Worm (Caenorhabditis elegans): ENCODE measurements around the gene VY10G11R.1.

Gene VY10G11R.1

ce11 chrIV:16501855-16502254 is 31.1 kb upstream of the VY10G11R.1 start (continued):
- peak; percentile 86 for TF ChIP-seq dmd-6 (GFP tag; IDR thresholded peaks at IDR 0.05)
- peak; percentile 22 for TF ChIP-seq mxl-3 (GFP tag; optimal IDR thresholded peaks at IDR 0.05)
- TF ChIP-seq hmg-1.1 (GFP tag; IDR thresholded peaks at IDR 0.05) = peak; percentile 56
- TF ChIP-seq pqm-1 (tag; optimal IDR thresholded peaks at IDR 0.05) = peak; percentile 81
- peak; percentile 61 for TF ChIP-seq mep-1 (tag; optimal IDR thresholded peaks at IDR 0.05)
- TF ChIP-seq aha-1 (tag) = peak; percentile 92
- TF ChIP-seq php-3 (GFP tag; IDR thresholded peaks at IDR 0.05) = peak; percentile 90

- peak; percentile 78 for TF ChIP-seq nhr-11 (tag; optimal IDR thresholded peaks at IDR 0.05)
- TF ChIP-seq nhr-76 (tag; optimal IDR thresholded peaks at IDR 0.05) = no peak
- TF ChIP-seq madf-9 (GFP tag; conservative IDR thresholded peaks at IDR 0.05) = no peak
- no peak for TF ChIP-seq tra-1 (GFP tag; IDR thresholded peaks at IDR 0.05)
- TF ChIP-seq T26A8.4 (GFP tag; IDR thresholded peaks at IDR 0.05) = no peak
- no peak for TF ChIP-seq F44E2.7 (GFP tag; IDR thresholded peaks at IDR 0.05)
- no peak for TF ChIP-seq egl-27 (tag; optimal IDR thresholded peaks at IDR 0.05)
- TF ChIP-seq zip-2 (tag; optimal IDR thresholded peaks at IDR 0.05) = no peak
- peak; percentile 50 for TF ChIP-seq hlh-30 (tag; optimal IDR thresholded peaks at IDR 0.05; ENCODE audit: insufficient read depth)
- peak; percentile 60 for TF ChIP-seq rbr-2 (tag; optimal IDR thresholded peaks at IDR 0.05)
- TF ChIP-seq Y105C5A.15 (GFP tag; IDR thresholded peaks at IDR 0.05) = no peak
- no peak for TF ChIP-seq F49E8.2 (tag; optimal IDR thresholded peaks at IDR 0.05; ENCODE audit: borderline replicate concordance)
- no peak for TF ChIP-seq jun-1 (tag; optimal IDR thresholded peaks at IDR 0.05)
- TF ChIP-seq nhr-28 (tag; optimal IDR thresholded peaks at IDR 0.05) = peak; percentile 61
- peak; percentile 98 for TF ChIP-seq aha-1 (tag)
- TF ChIP-seq zfp-2 (tag; optimal IDR thresholded peaks at IDR 0.05) = no peak
- peak in 1 of 2 experiments; percentile 84 for TF ChIP-seq daf-16 (GFP tag; optimal IDR thresholded peaks at IDR 0.05)
- TF ChIP-seq daf-16 (tag; optimal IDR thresholded peaks at IDR 0.05) = no peak
- TF ChIP-seq ceh-32 (tag; optimal IDR thresholded peaks at IDR 0.05; ENCODE audit: poor library complexity) = no peak
- TF ChIP-seq F37D6.2 (tag; optimal IDR thresholded peaks at IDR 0.05) = peak; percentile 21
- TF ChIP-seq lsy-2 (tag; optimal IDR thresholded peaks at IDR 0.05) = peak in 1 of 2 experiments; percentile 69
- peak; percentile 71 for TF ChIP-seq mep-1 (tag; optimal IDR thresholded peaks at IDR 0.05)
- TF ChIP-seq ceh-44 (GFP tag; IDR thresholded peaks at IDR 0.05) = no peak
- TF ChIP-seq lin-1 (GFP tag; IDR thresholded peaks at IDR 0.05) = no peak
- no peak for TF ChIP-seq unc-39 (tag; optimal IDR thresholded peaks at IDR 0.05)
- no peak for TF ChIP-seq cey-2 (tag; optimal IDR thresholded peaks at IDR 0.05; ENCODE audit: borderline replicate concordance, insufficient read depth)
- TF ChIP-seq lim-7 (GFP tag; IDR thresholded peaks at IDR 0.05) = no peak
- TF ChIP-seq saeg-2 (GFP tag; IDR thresholded peaks at IDR 0.05) = no peak
- no peak for TF ChIP-seq mxl-2 (GFP tag; conservative IDR thresholded peaks at IDR 0.05)
- no peak for TF ChIP-seq T20F7.1 (GFP tag; optimal IDR thresholded peaks at IDR 0.05)
- TF ChIP-seq nhr-25 (tag; optimal IDR thresholded peaks at IDR 0.05; ENCODE audit: borderline replicate concordance, insufficient read depth) = peak; percentile 30
- no peak for TF ChIP-seq daf-12 (tag; optimal IDR thresholded peaks at IDR 0.05)
- TF ChIP-seq lin-15B (tag; optimal IDR thresholded peaks at IDR 0.05) = no peak
- TF ChIP-seq hif-1 (tag; optimal IDR thresholded peaks at IDR 0.05) = peak in 1 of 2 experiments; percentile 68
- TF ChIP-seq php-3 (GFP tag; IDR thresholded peaks at IDR 0.05) = no peak
- no peak for TF ChIP-seq egl-43 (GFP tag; IDR thresholded peaks at IDR 0.05)
- TF ChIP-seq lin-38 (GFP tag; IDR thresholded peaks at IDR 0.05) = 0 out of 2 replicates have a peak, but pooled peaks have one; percentile 12
- peak in 1 of 2 experiments; percentile 26 for TF ChIP-seq mdl-1 (tag; optimal IDR thresholded peaks at IDR 0.05)
- no peak for TF ChIP-seq snpc-1.2 (GFP tag; IDR thresholded peaks at IDR 0.05)
- TF ChIP-seq ctbp-1 (GFP tag; IDR thresholded peaks at IDR 0.05) = peak; percentile 56; the same call in 1 of the 2 replicates
- no peak for TF ChIP-seq lir-3 (tag; optimal IDR thresholded peaks at IDR 0.05)
- TF ChIP-seq dve-1 (tag; optimal IDR thresholded peaks at IDR 0.05; ENCODE audit: insufficient read depth) = no peak
- no peak for TF ChIP-seq dmd-8 (GFP tag; IDR thresholded peaks at IDR 0.05)
- no peak for TF ChIP-seq unc-130 (GFP tag; optimal IDR thresholded peaks at IDR 0.05)
- TF ChIP-seq set-16 (GFP tag; IDR thresholded peaks at IDR 0.05) = peak; percentile 40; the same call in 1 of the 2 replicates
Observed at ce11 chrIV:16498031-16498442, 27.2 kb upstream of the VY10G11R.1 start.
